Worm (Caenorhabditis elegans) whole organism, late embryonic: ENCODE results near the gene tbb-2.
A peak's percentile ranks its signal among the peaks of the same experiment; 100 is the strongest.

ENCODE experiments used
- C08G9.2 ChIP-seq: sonication (generic microtip); optimal IDR thresholded peaks from 2 replicates; lab custom pipeline; 2016; ENCODE audit warnings: mild to moderate bottlenecking, missing genetic modification characterization, moderate library complexity, missing compliant biosample characterization
- C38D4.7 ChIP-seq: fragments of 200-800 bp; sonication (Bioruptor generic); optimal IDR thresholded peaks from 2 replicates; lab custom pipeline; 2018; ENCODE audit warnings: mild to moderate bottlenecking, missing genetic modification characterization, moderate library complexity, missing compliant biosample characterization
- F13H6.1 ChIP-seq: sonication (generic microtip); optimal IDR thresholded peaks from 2 replicates; lab custom pipeline; 2016; ENCODE audit warnings: missing genetic modification characterization, missing compliant biosample characterization
- K02D7.2 ChIP-seq: sonication (generic microtip); optimal IDR thresholded peaks from 2 replicates; lab custom pipeline; 2017; ENCODE audit warnings: mild to moderate bottlenecking, missing genetic modification characterization, missing compliant biosample characterization
- T23F11.4 ChIP-seq: fragments of 200-800 bp; sonication (Bioruptor generic); optimal IDR thresholded peaks from 2 replicates; lab custom pipeline; 2018; ENCODE audit warnings: mild to moderate bottlenecking, missing genetic modification characterization, missing compliant biosample characterization
- ahr-1 ChIP-seq: sonication (generic microtip); optimal IDR thresholded peaks from 2 replicates; lab custom pipeline; 2016; ENCODE audit warnings: missing genetic modification characterization, missing compliant biosample characterization
- ama-1 ChIP-seq: fragments of 150-350 bp; optimal IDR thresholded peaks from 2 replicates; lab custom pipeline; 2014
- ceh-18 ChIP-seq: sonication (generic microtip); optimal IDR thresholded peaks from 2 replicates; lab custom pipeline; 2016; ENCODE audit warnings: missing genetic modification characterization, missing compliant biosample characterization
- ceh-19 ChIP-seq: fragments of 200-800 bp; sonication (Bioruptor generic); optimal IDR thresholded peaks from 2 replicates; lab custom pipeline; 2018; ENCODE audit warnings: mild to moderate bottlenecking, missing genetic modification characterization, missing compliant biosample characterization
- ceh-22 ChIP-seq: sonication (generic microtip); optimal IDR thresholded peaks from 2 replicates; lab custom pipeline; 2017; ENCODE audit warnings: missing biosample characterization, missing genetic modification characterization
- ceh-24 ChIP-seq: sonication (generic microtip); optimal IDR thresholded peaks from 2 replicates; lab custom pipeline; 2016; ENCODE audit warnings: mild to moderate bottlenecking, missing genetic modification characterization, missing compliant biosample characterization
- ceh-34 ChIP-seq: sonication (generic microtip); optimal IDR thresholded peaks from 2 replicates; lab custom pipeline; 2016; ENCODE audit warnings: mild to moderate bottlenecking, missing genetic modification characterization, missing compliant biosample characterization
- ceh-45 ChIP-seq: fragments of 200-800 bp; sonication (Bioruptor generic); IDR thresholded peaks from 2 replicates; pipeline ENCODE4 v1.3.6; 2022; ENCODE audit warnings: missing genetic modification reagents, missing genetic modification characterization, missing compliant biosample characterization
- ceh-48 ChIP-seq: sonication (generic microtip); optimal IDR thresholded peaks from 2 replicates; lab custom pipeline; 2016; ENCODE audit warnings: missing genetic modification characterization, inconsistent platforms, missing compliant biosample characterization
- ceh-6 ChIP-seq: fragments of 200-800 bp; sonication (Bioruptor generic); optimal IDR thresholded peaks from 2 replicates; lab custom pipeline; 2018; ENCODE audit warnings: mild to moderate bottlenecking, missing genetic modification characterization, missing compliant biosample characterization
- dmd-4 ChIP-seq: sonication (generic microtip); optimal IDR thresholded peaks from 2 replicates; lab custom pipeline; 2016; ENCODE audit warnings: borderline replicate concordance, missing genetic modification characterization, missing compliant biosample characterization
- elt-2 ChIP-seq: sonication (generic microtip); optimal IDR thresholded peaks from 2 replicates; lab custom pipeline; 2016; ENCODE audit warnings: missing genetic modification reagents, missing genetic modification characterization, missing compliant biosample characterization
- elt-4 ChIP-seq: sonication (generic microtip); optimal IDR thresholded peaks from 2 replicates; lab custom pipeline; 2016; ENCODE audit warnings: missing genetic modification characterization, missing compliant biosample characterization
- eyg-1 ChIP-seq: sonication (generic microtip); optimal IDR thresholded peaks from 2 replicates; lab custom pipeline; 2016; ENCODE audit warnings: missing genotype, missing genetic modification characterization, missing compliant biosample characterization
- fkh-10 ChIP-seq: fragments of 150-350 bp; optimal IDR thresholded peaks from 2 replicates; lab custom pipeline; 2014; ENCODE audit warnings: missing biosample characterization, missing genetic modification reagents, missing genetic modification characterization
- fkh-6 ChIP-seq: sonication (generic microtip); optimal IDR thresholded peaks from 2 replicates; lab custom pipeline; 2016; ENCODE audit warnings: missing genetic modification characterization, missing compliant biosample characterization
- gmeb-2 ChIP-seq: sonication (generic microtip); optimal IDR thresholded peaks from 2 replicates; lab custom pipeline; 2016; ENCODE audit warnings: missing genetic modification characterization, inconsistent platforms, missing compliant biosample characterization
- hlh-13 ChIP-seq: fragments of 200-800 bp; sonication (Bioruptor generic); optimal IDR thresholded peaks from 2 replicates; lab custom pipeline; 2018; ENCODE audit warnings: mild to moderate bottlenecking, missing genetic modification characterization, missing compliant biosample characterization
- hlh-15 ChIP-seq: sonication (generic microtip); optimal IDR thresholded peaks from 2 replicates; lab custom pipeline; 2016; ENCODE audit warnings: missing genetic modification characterization, missing compliant biosample characterization
- hlh-30 ChIP-seq: sonication (generic microtip); optimal IDR thresholded peaks from 2 replicates; lab custom pipeline; 2017; ENCODE audit warnings: antibody characterized with exemption, missing genetic modification characterization, missing compliant biosample characterization; ENCODE audit not compliant: insufficient read depth
- hlh-8 ChIP-seq: sonication (generic microtip); optimal IDR thresholded peaks from 2 replicates; lab custom pipeline; 2016; ENCODE audit warnings: missing genotype, missing genetic modification characterization, missing compliant biosample characterization
- lin-11 ChIP-seq: fragments of 200-800 bp; sonication (Bioruptor generic); optimal IDR thresholded peaks from 2 replicates; lab custom pipeline; 2018; ENCODE audit warnings: mild to moderate bottlenecking, missing genetic modification characterization, missing compliant biosample characterization
- madf-2 ChIP-seq: sonication (generic microtip); optimal IDR thresholded peaks from 2 replicates; lab custom pipeline; 2017; ENCODE audit warnings: missing genetic modification characterization, missing compliant biosample characterization
- nfya-1 ChIP-seq: sonication (generic microtip); optimal IDR thresholded peaks from 2 replicates; lab custom pipeline; 2017; ENCODE audit warnings: missing genetic modification characterization, mild to moderate bottlenecking, missing compliant biosample characterization, antibody characterized with exemption, moderate library complexity
- nhr-232 ChIP-seq: sonication (generic microtip); optimal IDR thresholded peaks from 2 replicates; lab custom pipeline; 2016; ENCODE audit warnings: missing genetic modification characterization, missing compliant biosample characterization
- npax-4 ChIP-seq: sonication (generic microtip); optimal IDR thresholded peaks from 2 replicates; lab custom pipeline; 2016; ENCODE audit warnings: missing genetic modification characterization, missing compliant biosample characterization
- odd-2 ChIP-seq: sonication (generic microtip); optimal IDR thresholded peaks from 2 replicates; lab custom pipeline; 2017; ENCODE audit warnings: antibody characterized with exemption, mild to moderate bottlenecking, missing genetic modification characterization, missing compliant biosample characterization
- pat-9 ChIP-seq: fragments of 200-800 bp; sonication (Bioruptor generic); optimal IDR thresholded peaks from 2 replicates; lab custom pipeline; 2018; ENCODE audit warnings: mild to moderate bottlenecking, missing genetic modification characterization, moderate library complexity, missing compliant biosample characterization
- pax-1 ChIP-seq: fragments of 150-350 bp; optimal IDR thresholded peaks from 2 replicates; lab custom pipeline; 2014; ENCODE audit warnings: missing biosample characterization, missing genetic modification characterization
- pha-2 ChIP-seq: sonication (generic microtip); optimal IDR thresholded peaks from 2 replicates; lab custom pipeline; 2017; ENCODE audit warnings: mild to moderate bottlenecking, missing genetic modification characterization, missing compliant biosample characterization
- pqm-1 ChIP-seq: sonication (generic microtip); optimal IDR thresholded peaks from 2 replicates; lab custom pipeline; 2016; ENCODE audit warnings: missing genetic modification characterization, missing compliant biosample characterization
- ref-2 ChIP-seq: sonication (generic microtip); optimal IDR thresholded peaks from 2 replicates; lab custom pipeline; 2016; ENCODE audit warnings: missing genetic modification characterization, missing compliant biosample characterization
- sdc-2 ChIP-seq: sonication (generic microtip); optimal IDR thresholded peaks from 2 replicates; lab custom pipeline; 2016; ENCODE audit warnings: missing genotype, missing genetic modification characterization, missing compliant biosample characterization
- sox-2 ChIP-seq: fragments of 200-800 bp; sonication (Bioruptor generic); IDR thresholded peaks from 2 replicates; pipeline ENCODE4 v1.3.6; 2022; ENCODE audit warnings: missing genetic modification reagents, missing genetic modification characterization, missing compliant biosample characterization
- syd-9 ChIP-seq: sonication (generic microtip); optimal IDR thresholded peaks from 2 replicates; lab custom pipeline; 2016; ENCODE audit warnings: mild to moderate bottlenecking, missing genetic modification characterization, moderate library complexity, missing compliant biosample characterization
- tbx-2 ChIP-seq: sonication (generic microtip); optimal IDR thresholded peaks from 2 replicates; lab custom pipeline; 2016; ENCODE audit warnings: missing genetic modification characterization, missing compliant biosample characterization
- ttx-3 ChIP-seq: sonication (generic microtip); optimal IDR thresholded peaks from 2 replicates; lab custom pipeline; 2016; ENCODE audit warnings: missing genetic modification reagents, missing genetic modification characterization, missing compliant biosample characterization
- unc-3 ChIP-seq, 2 experiments: fragments of 200-800 bp in 1 of 2; sonication (Bioruptor generic) in 1 of 2; sonication (generic microtip) in 1 of 2; conservative IDR thresholded peaks in 1 of 2; optimal IDR thresholded peaks in 1 of 2; 2 replicates each; pipeline versions ENCODE4 v1.3.6 to Lab custom; 2016 to 2022; ENCODE audit warnings: missing compliant biosample characterization in 2 of 2, missing genetic modification characterization in 2 of 2, missing genetic modification reagents in 1 of 2
- unc-42 ChIP-seq: sonication (generic microtip); optimal IDR thresholded peaks from 2 replicates; lab custom pipeline; 2016; ENCODE audit warnings: missing genotype, missing genetic modification characterization, missing compliant biosample characterization
- unc-55 ChIP-seq: sonication (generic microtip); optimal IDR thresholded peaks from 2 replicates; lab custom pipeline; 2017; ENCODE audit warnings: missing biosample characterization, missing genetic modification reagents, missing genetic modification characterization
- unc-86 ChIP-seq: sonication (generic microtip); optimal IDR thresholded peaks from 2 replicates; lab custom pipeline; 2016; ENCODE audit warnings: missing genetic modification characterization, missing compliant biosample characterization
- zip-5 ChIP-seq: sonication (generic microtip); optimal IDR thresholded peaks from 2 replicates; lab custom pipeline; 2016; ENCODE audit warnings: missing genetic modification characterization, missing compliant biosample characterization
- ztf-16 ChIP-seq: sonication (generic microtip); optimal IDR thresholded peaks from 2 replicates; lab custom pipeline; 2017; ENCODE audit warnings: missing genetic modification characterization, missing compliant biosample characterization

Gene tbb-2

ce11 chrIII:4017527-4017926 is at the start of gene tbb-2:
Gene tbb-2 (minus strand): TSS chrIII:4017627.
- TF ChIP-seq ceh-48 (tag; lab: Kevin White, UChicago) (no peak), hlh-8 (tag; lab: Kevin White, UChicago) (no peak), ceh-24 (tag; lab: Kevin White, UChicago) (no peak), ceh-19 (GFP tag; lab: Kevin White, UChicago) (no peak), nfya-1 (tag; lab: Kevin White, UChicago) (no peak), sdc-2 (tag; lab: Kevin White, UChicago) (no peak), eyg-1 (tag; lab: Kevin White, UChicago) (no peak)

ce11 chrIII:4066333-4066732 is 48.9 kb upstream of the tbb-2 start, which contains the start of gene unc-79:
Gene unc-79 (plus strand): TSS chrIII:4066633.
- TF ChIP-seq ceh-34 (tag; lab: Kevin White, UChicago) = no peak

- TF ChIP-seq unc-3 (GFP tag; conservative IDR thresholded peaks at IDR 0.05; lab: Robert Waterston, UW) = no peak
- peak; percentile 78 for TF ChIP-seq unc-3 (tag; optimal IDR thresholded peaks at IDR 0.05; lab: Kevin White, UChicago)
- no peak for TF ChIP-seq nhr-232 (tag; lab: Kevin White, UChicago)
- TF ChIP-seq ceh-34 (tag; lab: Kevin White, UChicago) = no peak
- TF ChIP-seq pqm-1 (tag; lab: Kevin White, UChicago) = no peak
- no peak for TF ChIP-seq fkh-10 (GFP tag; lab: Kevin White, UChicago)
- TF ChIP-seq ceh-45 = no peak
- TF ChIP-seq unc-55 (GFP tag; lab: Kevin White, UChicago) = peak; percentile 32
- no peak for TF ChIP-seq lin-11 (tag; lab: Kevin White, UChicago)
- no peak for TF ChIP-seq pax-1 (tag; lab: Kevin White, UChicago)
- no peak for TF ChIP-seq K02D7.2 (tag; lab: Kevin White, UChicago)
- no peak for TF ChIP-seq T23F11.4 (GFP tag; lab: Kevin White, UChicago)
- TF ChIP-seq elt-2 (tag; lab: Kevin White, UChicago) = no peak
- no peak for TF ChIP-seq gmeb-2 (tag; lab: Kevin White, UChicago)
- no peak for TF ChIP-seq ceh-22 (tag; lab: Kevin White, UChicago)
- TF ChIP-seq ref-2 = peak; percentile 19
- TF ChIP-seq ahr-1 (tag; lab: Kevin White, UChicago) = no peak
- TF ChIP-seq hlh-15 (tag; lab: Kevin White, UChicago) = no peak
- no peak for TF ChIP-seq pha-2 (tag; lab: Kevin White, UChicago)
- no peak for TF ChIP-seq sdc-2 (tag; lab: Kevin White, UChicago)
- no peak for TF ChIP-seq ceh-24 (tag; lab: Kevin White, UChicago)
- TF ChIP-seq odd-2 = no peak
- no peak for TF ChIP-seq npax-4
- TF ChIP-seq nfya-1 (tag; lab: Kevin White, UChicago) = no peak
- no peak for TF ChIP-seq hlh-30 (tag; lab: Kevin White, UChicago)
- no peak for TF ChIP-seq unc-86 (tag; lab: Kevin White, UChicago)
- TF ChIP-seq ama-1 (lab: Kevin White, UChicago) = no peak
- no peak for TF ChIP-seq hlh-13 (GFP tag; lab: Kevin White, UChicago)
- no peak for TF ChIP-seq dmd-4
- TF ChIP-seq tbx-2 (tag; lab: Kevin White, UChicago) = peak; percentile 28
- TF ChIP-seq F13H6.1 (tag; lab: Kevin White, UChicago) = no peak
- TF ChIP-seq madf-2 (tag; lab: Kevin White, UChicago) = no peak
- peak; percentile 63 for TF ChIP-seq unc-42 (tag; lab: Kevin White, UChicago)
- TF ChIP-seq ztf-16 (tag; lab: Kevin White, UChicago) = no peak
- TF ChIP-seq ceh-6 (GFP tag; lab: Kevin White, UChicago) = no peak
- no peak for TF ChIP-seq C38D4.7 (GFP tag; lab: Kevin White, UChicago)
- TF ChIP-seq ceh-18 (tag; lab: Kevin White, UChicago) = peak; percentile 33
- TF ChIP-seq eyg-1 (tag; lab: Kevin White, UChicago) = no peak
- no peak for TF ChIP-seq syd-9
- no peak for TF ChIP-seq zip-5 (tag; lab: Kevin White, UChicago)
- TF ChIP-seq elt-4 (tag; lab: Kevin White, UChicago) = no peak
- TF ChIP-seq pat-9 = no peak
- TF ChIP-seq fkh-6 (tag; lab: Kevin White, UChicago) = no peak
- TF ChIP-seq C08G9.2 (tag; lab: Kevin White, UChicago) = peak; percentile 13
- no peak for TF ChIP-seq ttx-3 (tag; lab: Kevin White, UChicago)
- no peak for TF ChIP-seq sox-2 (GFP tag; lab: Robert Waterston, UW)
Measured at ce11 chrIII:4063724-4064123, 46.3 kb upstream of the tbb-2 start.
